Worm (Caenorhabditis elegans): Measurements from ENCODE around the gene K02D10.1.

The K02D10.1 gene

ce11 chrIII:8794793-8795192 is 25.5 kb downstream of the K02D10.1 start (continued):
- peak; percentile 77 for TF ChIP-seq dve-1 (tag; optimal IDR thresholded peaks at IDR 0.05; ENCODE audit: insufficient read depth)
- TF ChIP-seq mep-1 (tag; optimal IDR thresholded peaks at IDR 0.05): peak; percentile 85
- TF ChIP-seq jun-1 (tag; optimal IDR thresholded peaks at IDR 0.05): peak; percentile 28
- TF ChIP-seq ztf-11 (tag; optimal IDR thresholded peaks at IDR 0.05): no peak
- TF ChIP-seq rbr-2 (tag; optimal IDR thresholded peaks at IDR 0.05): peak; percentile 51
- peak; percentile 49; the same call in 1 of the 2 replicates for TF ChIP-seq lin-1 (GFP tag; IDR thresholded peaks at IDR 0.05)
- peak in 1 of 2 experiments; percentile 55 for TF ChIP-seq hif-1 (tag; optimal IDR thresholded peaks at IDR 0.05)
- TF ChIP-seq nhr-41 (GFP tag; IDR thresholded peaks at IDR 0.05): 0 out of 2 replicates have a peak, but pooled peaks have one; percentile 49
- peak; percentile 58; the same call in 1 of the 2 replicates for TF ChIP-seq pha-4 (GFP tag; IDR thresholded peaks at IDR 0.05)
- peak; percentile 91 for TF ChIP-seq pha-4 (tag; optimal IDR thresholded peaks at IDR 0.05)
- peak; percentile 75; the same call in 1 of the 2 replicates for TF ChIP-seq tra-1 (GFP tag; IDR thresholded peaks at IDR 0.05)
- TF ChIP-seq zfp-2 (tag; optimal IDR thresholded peaks at IDR 0.05): no peak
- TF ChIP-seq ztf-7 (tag; optimal IDR thresholded peaks at IDR 0.05): peak; percentile 25
- peak; percentile 48 for TF ChIP-seq nhr-102 (tag; optimal IDR thresholded peaks at IDR 0.05)
- TF ChIP-seq egl-27 (tag; optimal IDR thresholded peaks at IDR 0.05): no peak
- peak; percentile 42 for TF ChIP-seq gei-8 (GFP tag; optimal IDR thresholded peaks at IDR 0.05)
- peak; percentile 36 for TF ChIP-seq nhr-11 (tag; optimal IDR thresholded peaks at IDR 0.05)
- TF ChIP-seq madf-5 (GFP tag; IDR thresholded peaks at IDR 0.05): no peak
- TF ChIP-seq daf-16 (GFP tag; optimal IDR thresholded peaks at IDR 0.05): no peak
- TF ChIP-seq daf-16 (tag; optimal IDR thresholded peaks at IDR 0.05): peak; percentile 53
- TF ChIP-seq pqm-1 (tag; optimal IDR thresholded peaks at IDR 0.05): peak; percentile 62
- TF ChIP-seq F10B5.3 (tag; optimal IDR thresholded peaks at IDR 0.05): peak; percentile 16
- peak; percentile 2 for TF ChIP-seq nhr-48 (tag; optimal IDR thresholded peaks at IDR 0.05)
- TF ChIP-seq mes-2 (tag; optimal IDR thresholded peaks at IDR 0.05; ENCODE audit: poor library complexity, severe bottlenecking): peak; percentile 76
- TF ChIP-seq unc-62 (GFP tag; optimal IDR thresholded peaks at IDR 0.05 in 1 of 2): peak in 1 of 2 experiments; percentile 99
- TF ChIP-seq unc-62 (tag; optimal IDR thresholded peaks at IDR 0.05): no peak
- 0 out of 2 replicates have a peak, but pooled peaks have one; percentile 38 for TF ChIP-seq vab-7 (GFP tag; IDR thresholded peaks at IDR 0.05)
- 0 out of 2 replicates have a peak, but pooled peaks have one; percentile 8 for TF ChIP-seq php-3 (GFP tag; IDR thresholded peaks at IDR 0.05)
- TF ChIP-seq nhr-10 (tag; optimal IDR thresholded peaks at IDR 0.05): no peak
- TF ChIP-seq T20F7.1 (GFP tag; optimal IDR thresholded peaks at IDR 0.05): peak; percentile 39
- no peak for TF ChIP-seq F44E2.7 (GFP tag; IDR thresholded peaks at IDR 0.05)
- TF ChIP-seq mdl-1 (tag; optimal IDR thresholded peaks at IDR 0.05): peak; percentile 38 to 80

- peak; percentile 85 for TF ChIP-seq nhr-102 (tag; optimal IDR thresholded peaks at IDR 0.05)
- no peak for TF ChIP-seq unc-130 (GFP tag; optimal IDR thresholded peaks at IDR 0.05)
- no peak for TF ChIP-seq sdz-12 (GFP tag; optimal IDR thresholded peaks at IDR 0.05)
- no peak for TF ChIP-seq aly-2 (tag; optimal IDR thresholded peaks at IDR 0.05)
- TF ChIP-seq mdt-29 (GFP tag; IDR thresholded peaks at IDR 0.05): peak; percentile 56; the same call in 1 of the 2 replicates
- TF ChIP-seq Y105C5A.15 (GFP tag; IDR thresholded peaks at IDR 0.05): no peak
- TF ChIP-seq mxl-3 (GFP tag; optimal IDR thresholded peaks at IDR 0.05): peak; percentile 93
- no peak for TF ChIP-seq ZK337.2 (GFP tag; IDR thresholded peaks at IDR 0.05)
- peak; percentile 91 for TF ChIP-seq tra-1 (GFP tag; IDR thresholded peaks at IDR 0.05)
- peak; percentile 64 for TF ChIP-seq madf-9 (GFP tag; conservative IDR thresholded peaks at IDR 0.05)
- TF ChIP-seq hlh-11 (tag; optimal IDR thresholded peaks at IDR 0.05): peak; percentile 99
- TF ChIP-seq gei-8 (GFP tag; optimal IDR thresholded peaks at IDR 0.05): peak; percentile 94
- peak; percentile 94 for TF ChIP-seq dve-1 (tag; optimal IDR thresholded peaks at IDR 0.05; ENCODE audit: insufficient read depth)
- TF ChIP-seq F26F4.8 (GFP tag; conservative IDR thresholded peaks at IDR 0.05): no peak
- 0 out of 2 replicates have a peak, but pooled peaks have one; percentile 9 for TF ChIP-seq dmd-9 (GFP tag; IDR thresholded peaks at IDR 0.05)
- no peak for TF ChIP-seq Y75B8A.6 (GFP tag; IDR thresholded peaks at IDR 0.05)
- no peak for TF ChIP-seq zip-2 (tag; optimal IDR thresholded peaks at IDR 0.05)
- TF ChIP-seq lin-1 (GFP tag; IDR thresholded peaks at IDR 0.05): peak; percentile 82; the same call in 1 of the 2 replicates
- peak; percentile 89 to 97 for TF ChIP-seq mdl-1 (tag; optimal IDR thresholded peaks at IDR 0.05)
- TF ChIP-seq dpl-1 (GFP tag; optimal IDR thresholded peaks at IDR 0.05): peak; percentile 68
- no peak for TF ChIP-seq unc-39 (tag; optimal IDR thresholded peaks at IDR 0.05)
- peak; percentile 80 for TF ChIP-seq daf-19 (GFP tag; conservative IDR thresholded peaks at IDR 0.05)
- peak; percentile 91 for TF ChIP-seq saeg-2 (GFP tag; IDR thresholded peaks at IDR 0.05)
- peak; percentile 87 for TF ChIP-seq nhr-77 (tag; optimal IDR thresholded peaks at IDR 0.05)
Observed at ce11 chrIII:8795595-8796141, 26.3 kb downstream of the K02D10.1 start.
